Fruit fly (Drosophila melanogaster) whole organism, embryonic: ENCODE measurements around the gene CG32278.

ENCODE experiments used
- Abd-B ChIP-seq: fragments of 200-800 bp; sonication (Bioruptor generic); optimal IDR thresholded peaks from 2 replicates; lab custom pipeline; 2018; ENCODE audit warnings: missing biosample characterization, mild to moderate bottlenecking, missing genetic modification characterization, moderate library complexity
- Atf-2 ChIP-seq: fragments of 200-800 bp; sonication (Bioruptor generic); optimal IDR thresholded peaks from 2 replicates; lab custom pipeline; 2016; ENCODE audit warnings: missing biosample characterization, missing genetic modification characterization
- Atf6 ChIP-seq: fragments of 200-800 bp; sonication (Bioruptor generic); IDR thresholded peaks from 2 replicates; pipeline ENCODE4 v1.3.6; 2022; ENCODE audit warnings: missing biosample characterization, missing genetic modification characterization
- B-H1 ChIP-seq: fragments of 200-800 bp; sonication (Bioruptor generic); IDR thresholded peaks from 3 replicates; pipeline ENCODE4 v1.3.6; 2022; ENCODE audit warnings: missing biosample characterization, missing genetic modification characterization
- CG10366 ChIP-seq: fragments of 200-800 bp; sonication (Bioruptor generic); IDR thresholded peaks from 2 replicates; pipeline ENCODE4 v1.3.6; 2022; ENCODE audit warnings: missing biosample characterization, missing genetic modification characterization
- CG11093 ChIP-seq: fragments of 200-800 bp; sonication (Bioruptor generic); IDR thresholded peaks from 3 replicates; pipeline ENCODE4 v1.3.6; 2022; ENCODE audit warnings: missing biosample characterization, missing genetic modification characterization
- CG12236 ChIP-seq: fragments of 200-800 bp; sonication (Bioruptor generic); optimal IDR thresholded peaks from 2 replicates; lab custom pipeline; 2016; ENCODE audit warnings: missing biosample characterization, missing genetic modification characterization
- CG12769 ChIP-seq: fragments of 200-800 bp; sonication (Bioruptor generic); optimal IDR thresholded peaks from 2 replicates; lab custom pipeline; 2019; ENCODE audit warnings: missing biosample characterization, mild to moderate bottlenecking, missing genetic modification characterization, moderate library complexity
- CG13296 ChIP-seq: fragments of 200-800 bp; sonication (Bioruptor generic); optimal IDR thresholded peaks from 3 replicates; lab custom pipeline; 2018; ENCODE audit warnings: missing biosample characterization, mild to moderate bottlenecking, missing genetic modification characterization
- CG14050 ChIP-seq: fragments of 200-800 bp; sonication (Bioruptor generic); IDR thresholded peaks from 3 replicates; pipeline ENCODE4 v1.3.6; 2022; ENCODE audit warnings: missing biosample characterization, missing genetic modification characterization
- CG14965 ChIP-seq: fragments of 200-800 bp; sonication (Bioruptor generic); optimal IDR thresholded peaks from 2 replicates; lab custom pipeline; 2016; ENCODE audit warnings: missing biosample characterization, missing genetic modification characterization, borderline replicate concordance
- CG1529 ChIP-seq: fragments of 200-800 bp; sonication (Bioruptor generic); optimal IDR thresholded peaks from 3 replicates; lab custom pipeline; 2018; ENCODE audit warnings: missing biosample characterization, missing genetic modification characterization
- CG15601 ChIP-seq: fragments of 200-800 bp; sonication (Bioruptor generic); optimal IDR thresholded peaks from 3 replicates; lab custom pipeline; 2019; ENCODE audit warnings: missing biosample characterization, mild to moderate bottlenecking, missing genetic modification characterization, moderate library complexity
- CG17568 ChIP-seq: fragments of 200-800 bp; sonication (Bioruptor generic); optimal IDR thresholded peaks from 2 replicates; lab custom pipeline; 2018; ENCODE audit warnings: missing biosample characterization, mild to moderate bottlenecking, missing genetic modification characterization, moderate library complexity
- CG18599 ChIP-seq: fragments of 200-800 bp; sonication (Bioruptor generic); optimal IDR thresholded peaks from 3 replicates; lab custom pipeline; 2017; ENCODE audit warnings: missing biosample characterization, missing genetic modification characterization, mild to moderate bottlenecking, moderate library complexity, missing genetic modification reagents
- CG31441 ChIP-seq: fragments of 200-800 bp; sonication (Bioruptor generic); IDR thresholded peaks from 2 replicates; pipeline ENCODE4 v1.3.6; 2022; ENCODE audit warnings: missing biosample characterization, missing genetic modification characterization
- CG34224 ChIP-seq: fragments of 200-800 bp; sonication (Bioruptor generic); IDR thresholded peaks from 3 replicates; pipeline ENCODE4 v1.3.6; 2022; ENCODE audit warnings: missing biosample characterization, missing genetic modification characterization; ENCODE audit not compliant: partially characterized antibody
- CG4707 ChIP-seq: fragments of 200-800 bp; sonication (Bioruptor generic); optimal IDR thresholded peaks from 2 replicates; lab custom pipeline; 2018; ENCODE audit warnings: missing biosample characterization, mild to moderate bottlenecking, missing genetic modification characterization, moderate library complexity
- CG4730 ChIP-seq: fragments of 200-800 bp; sonication (Bioruptor generic); IDR thresholded peaks from 2 replicates; pipeline ENCODE4 v1.3.6; 2022; ENCODE audit warnings: missing biosample characterization, missing genetic modification characterization
- CG7987 ChIP-seq: fragments of 200-800 bp; sonication (Bioruptor generic); optimal IDR thresholded peaks from 2 replicates; lab custom pipeline; 2018; ENCODE audit warnings: missing biosample characterization, mild to moderate bottlenecking, missing genetic modification characterization, moderate library complexity
- CG8388 ChIP-seq: fragments of 200-800 bp; sonication (Bioruptor generic); optimal IDR thresholded peaks from 2 replicates; lab custom pipeline; 2019; ENCODE audit warnings: missing biosample characterization, mild to moderate bottlenecking, missing genetic modification characterization, moderate library complexity
- CG9215 ChIP-seq: fragments of 200-800 bp; sonication (Bioruptor generic); IDR thresholded peaks from 2 replicates; pipeline ENCODE4 v1.3.6; 2022; ENCODE audit warnings: missing biosample characterization, missing genetic modification characterization
- CG9797 ChIP-seq: fragments of 200-800 bp; sonication (Bioruptor generic); optimal IDR thresholded peaks from 3 replicates; lab custom pipeline; 2018; ENCODE audit warnings: missing biosample characterization, mild to moderate bottlenecking, missing genetic modification characterization
- Camta ChIP-seq: fragments of 200-800 bp; sonication (Bioruptor generic); optimal IDR thresholded peaks from 2 replicates; lab custom pipeline; 2016; ENCODE audit warnings: missing biosample characterization, missing genetic modification characterization
- Gug ChIP-seq: fragments of 200-800 bp; sonication (Bioruptor generic); IDR thresholded peaks from 4 replicates; pipeline ENCODE4 v1.3.6; 2022; ENCODE audit warnings: missing biosample characterization, missing genetic modification characterization
- Hmr ChIP-seq: fragments of 200-800 bp; sonication (Bioruptor generic); optimal IDR thresholded peaks from 3 replicates; lab custom pipeline; 2017; ENCODE audit warnings: mild to moderate bottlenecking, missing biosample characterization, missing genetic modification reagents, missing genetic modification characterization
- Lim3 ChIP-seq: fragments of 200-800 bp; sonication (Bioruptor generic); IDR thresholded peaks from 2 replicates; pipeline ENCODE4 v1.3.6; 2022; ENCODE audit warnings: missing biosample characterization, missing genetic modification characterization
- Mad ChIP-seq: fragments of 200-800 bp; sonication (Bioruptor generic); optimal IDR thresholded peaks from 2 replicates; lab custom pipeline; 2016; ENCODE audit warnings: missing biosample characterization, missing genetic modification characterization
- Oli ChIP-seq: fragments of 200-800 bp; sonication (Bioruptor generic); optimal IDR thresholded peaks from 2 replicates; lab custom pipeline; 2018; ENCODE audit warnings: missing biosample characterization, mild to moderate bottlenecking, missing genetic modification characterization, moderate library complexity
- PHDP ChIP-seq: fragments of 200-800 bp; sonication (Bioruptor generic); optimal IDR thresholded peaks from 3 replicates; lab custom pipeline; 2018; ENCODE audit warnings: missing biosample characterization, mild to moderate bottlenecking, missing genetic modification characterization, moderate library complexity
- Taf1 ChIP-seq: fragments of 200-800 bp; sonication (Bioruptor generic); IDR thresholded peaks from 2 replicates; pipeline ENCODE4 v1.3.6; 2022; ENCODE audit warnings: missing biosample characterization, missing genetic modification characterization
- bbx ChIP-seq: fragments of 200-800 bp; sonication (Bioruptor generic); IDR thresholded peaks from 2 replicates; pipeline ENCODE4 v1.3.6; 2022; ENCODE audit warnings: missing biosample characterization, missing genetic modification characterization; ENCODE audit not compliant: partially characterized antibody
- cas ChIP-seq: fragments of 200-800 bp; sonication (Bioruptor generic); IDR thresholded peaks from 2 replicates; pipeline ENCODE4 v1.3.6; 2022; ENCODE audit warnings: missing biosample characterization, missing genetic modification characterization
- chinmo ChIP-seq: fragments of 200-800 bp; sonication (Bioruptor generic); IDR thresholded peaks from 4 replicates; pipeline ENCODE4 v1.3.6; 2022; ENCODE audit warnings: missing biosample characterization, missing genetic modification characterization; ENCODE audit not compliant: partially characterized antibody
- chn ChIP-seq: fragments of 200-800 bp; sonication (Bioruptor generic); optimal IDR thresholded peaks from 2 replicates; lab custom pipeline; 2016; ENCODE audit warnings: missing biosample characterization, missing genetic modification characterization
- corto ChIP-seq: fragments of 200-800 bp; sonication (Bioruptor generic); optimal IDR thresholded peaks from 2 replicates; lab custom pipeline; 2016; ENCODE audit warnings: missing biosample characterization, mild to moderate bottlenecking, missing genetic modification characterization, moderate library complexity
- da ChIP-seq: fragments of 200-800 bp; sonication (Bioruptor generic); optimal IDR thresholded peaks from 2 replicates; lab custom pipeline; 2016; ENCODE audit warnings: missing biosample characterization, missing genetic modification characterization
- dpn ChIP-seq, 2 experiments: fragments of 200-800 bp; sonication (Bioruptor generic); optimal IDR thresholded peaks; 3 replicates each; lab custom pipeline; 2016; ENCODE audit warnings: missing biosample characterization in 2 of 2, missing genetic modification characterization in 2 of 2
- en ChIP-seq: fragments of 200-800 bp; sonication (Bioruptor generic); optimal IDR thresholded peaks from 2 replicates; lab custom pipeline; 2016; ENCODE audit warnings: missing biosample characterization, missing genetic modification characterization
- esg ChIP-seq: fragments of 200-800 bp; sonication (Bioruptor generic); conservative IDR thresholded peaks from 2 replicates; pipeline ENCODE4 v1.3.6; 2022; ENCODE audit warnings: missing biosample characterization, missing genetic modification characterization
- eve ChIP-seq, 2 experiments: fragments of >200 bp; optimal IDR thresholded peaks; 2 replicates each; lab custom pipeline; 2017; ENCODE audit warnings: missing biosample characterization in 2 of 2, missing genetic modification characterization in 2 of 2
- gfzf ChIP-seq: fragments of 200-800 bp; sonication (Bioruptor generic); optimal IDR thresholded peaks from 2 replicates; lab custom pipeline; 2016; ENCODE audit warnings: missing biosample characterization, mild to moderate bottlenecking, missing genetic modification characterization, moderate library complexity
- knrl ChIP-seq: fragments of 200-800 bp; sonication (Bioruptor generic); IDR thresholded peaks from 3 replicates; pipeline ENCODE4 v1.3.6; 2022; ENCODE audit warnings: missing biosample characterization, missing genetic modification characterization; ENCODE audit not compliant: partially characterized antibody
- pfk ChIP-seq: fragments of 200-800 bp; sonication (Bioruptor generic); optimal IDR thresholded peaks from 2 replicates; lab custom pipeline; 2018; ENCODE audit warnings: missing biosample characterization, mild to moderate bottlenecking, missing genetic modification characterization, moderate library complexity
- scrt ChIP-seq: fragments of 200-800 bp; sonication (Bioruptor generic); optimal IDR thresholded peaks from 2 replicates; lab custom pipeline; 2018; ENCODE audit warnings: missing biosample characterization, mild to moderate bottlenecking, missing genetic modification characterization, moderate library complexity
- sd ChIP-seq: fragments of 200-800 bp; sonication (Bioruptor generic); optimal IDR thresholded peaks from 3 replicates; lab custom pipeline; 2018; ENCODE audit warnings: missing biosample characterization, mild to moderate bottlenecking, missing genetic modification characterization, moderate library complexity
- sima ChIP-seq: fragments of 200-800 bp; sonication (Bioruptor generic); optimal IDR thresholded peaks from 2 replicates; lab custom pipeline; 2016; ENCODE audit warnings: missing biosample characterization, missing genetic modification characterization
- so ChIP-seq: fragments of 200-800 bp; sonication (Bioruptor generic); IDR thresholded peaks from 3 replicates; pipeline ENCODE4 v1.3.6; 2022; ENCODE audit warnings: missing biosample characterization, missing genetic modification characterization
- stwl ChIP-seq: fragments of 200-800 bp; sonication (Bioruptor generic); optimal IDR thresholded peaks from 3 replicates; lab custom pipeline; 2018; ENCODE audit warnings: missing biosample characterization, mild to moderate bottlenecking, missing genetic modification characterization, moderate library complexity
- usp ChIP-seq: fragments of >200 bp; optimal IDR thresholded peaks from 2 replicates; lab custom pipeline; 2017; ENCODE audit warnings: missing biosample characterization, missing genetic modification characterization

The CG32278 gene

DNA sequence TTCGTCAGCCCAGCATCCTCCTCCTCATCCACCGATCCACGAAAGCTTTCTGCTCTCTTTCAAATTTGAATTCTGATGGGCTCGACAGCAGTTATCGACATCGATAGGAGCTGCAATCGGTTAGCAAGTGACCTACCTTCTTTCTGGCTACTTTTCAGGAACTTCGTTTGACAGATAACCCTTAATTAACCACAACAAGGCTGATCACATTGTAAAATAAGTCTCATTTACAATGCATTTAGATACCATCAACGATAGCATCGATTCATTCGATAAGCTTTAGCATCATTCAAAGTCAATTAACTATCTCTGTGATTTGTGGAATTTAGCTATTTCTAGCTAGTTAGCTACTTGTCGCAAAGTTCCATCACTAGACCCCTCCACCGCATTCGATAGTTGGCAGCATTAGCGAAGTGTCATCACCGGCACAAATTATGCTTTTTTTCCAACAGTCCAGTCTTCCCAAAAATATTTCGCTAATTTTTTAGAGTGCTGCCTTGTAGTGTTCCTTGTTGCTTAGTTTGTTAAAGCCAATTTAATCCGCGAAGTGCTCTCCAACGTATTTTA is 9.5 kb downstream of the CG32278 start, which contains the start of the genes MnM and Girdin (continued):
- TF ChIP-seq CG13296 (GFP tag; lab: Kevin White, UChicago) (no peak), CG14050 (no peak), Gug (GFP tag; lab: Robert Waterston, UW) (peak; percentile 56; the same call in 2 of the 4 replicates), CG1529 (GFP tag; lab: Kevin White, UChicago) (no peak), Mad (GFP tag; lab: Kevin White, UChicago) (peak; percentile 67), knrl (GFP tag; lab: Robert Waterston, UW) (peak; percentile 88), CG11093 (no peak), Oli (tag; lab: Kevin White, UChicago) (peak; percentile 27), CG17568 (no peak), en (GFP tag; lab: Kevin White, UChicago) (no peak), CG4730 (GFP tag; lab: Robert Waterston, UW) (0 out of 2 replicates have a peak, but pooled peaks have one; percentile 11), CG14965 (GFP tag; lab: Kevin White, UChicago) (peak; percentile 38), sd (tag; lab: Kevin White, UChicago) (peak; percentile 91), pfk (no peak), scrt (GFP tag; lab: Kevin White, UChicago) (no peak), CG34224 (GFP tag; lab: Robert Waterston, UW) (peak; percentile 74; the same call in 2 of the 3 replicates), B-H1 (GFP tag; lab: Robert Waterston, UW) (no peak), CG7987 (GFP tag; lab: Kevin White, UChicago) (no peak), CG31441 (GFP tag; lab: Robert Waterston, UW) (no peak), CG12769 (peak; percentile 80), Lim3 (no peak), CG15601 (tag; lab: Kevin White, UChicago) (no peak), Atf6 (GFP tag; lab: Robert Waterston, UW) (no peak; the same call in 1 of the 2 replicates), Hmr (GFP tag; lab: Kevin White, UChicago) (peak; percentile 59), gfzf (GFP tag; lab: Kevin White, UChicago) (peak; percentile 34), Taf1 (no peak), Camta (GFP tag; lab: Kevin White, UChicago) (peak; percentile 39), corto (no peak), CG8388 (no peak), eve (GFP tag; optimal IDR thresholded peaks at IDR 0.05; lab: Kevin White, UChicago) (no peak), sima (GFP tag; lab: Kevin White, UChicago) (no peak), stwl (tag; lab: Kevin White, UChicago) (peak; percentile 33), CG10366 (GFP tag; lab: Robert Waterston, UW) (peak; percentile 55), dpn (GFP tag; optimal IDR thresholded peaks at IDR 0.05; lab: Kevin White, UChicago) (peak; percentile 77 to 83), so (GFP tag; lab: Robert Waterston, UW) (no peak), Abd-B (GFP tag; lab: Kevin White, UChicago) (peak; percentile 75), Atf-2 (GFP tag; lab: Kevin White, UChicago) (peak; percentile 70), cas (GFP tag; lab: Robert Waterston, UW) (0 out of 2 replicates have a peak, but pooled peaks have one; percentile 19), chn (peak; percentile 78), chinmo (0 out of 4 replicates have a peak, but pooled peaks have one; percentile 4), da (GFP tag; lab: Kevin White, UChicago) (peak; percentile 28), CG9215 (GFP tag; lab: Robert Waterston, UW) (peak; percentile 67), PHDP (tag; lab: Kevin White, UChicago) (no peak), CG18599 (GFP tag; lab: Kevin White, UChicago) (peak; percentile 44), CG9797 (GFP tag; lab: Kevin White, UChicago) (peak; percentile 50), usp (GFP tag; lab: Kevin White, UChicago) (no peak), bbx (GFP tag; lab: Robert Waterston, UW) (peak; percentile 63), CG4707 (no peak), esg (peak; percentile 42), CG12236 (peak; percentile 1)
